Worm (Caenorhabditis elegans): ENCODE data around the gene gly-1.

gly-1 gene

ce11 chrII:10934786-10935185 is 32.8 kb upstream of the gly-1 start, which contains the start of gene R03D7.2:
TSS of gene R03D7.2 (minus strand) at chrII:10935184.
- TF ChIP-seq ama-1 (optimal IDR thresholded peaks at IDR 0.05) (no peak), Y55F3AM.14 (GFP tag; optimal IDR thresholded peaks at IDR 0.05) (no peak), skn-1 (tag; optimal IDR thresholded peaks at IDR 0.05) (no peak), ztf-1 (GFP tag; conservative IDR thresholded peaks at IDR 0.05) (no peak), sma-3 (GFP tag; optimal IDR thresholded peaks at IDR 0.05) (no peak), dmd-4 (tag; optimal IDR thresholded peaks at IDR 0.05) (no peak), mab-5 (tag; optimal IDR thresholded peaks at IDR 0.05) (no peak)

- TF ChIP-seq nhr-129 (tag; optimal IDR thresholded peaks at IDR 0.05) = no peak
- TF ChIP-seq nhr-10 (tag; optimal IDR thresholded peaks at IDR 0.05) = no peak
- TF ChIP-seq lin-11 (tag; optimal IDR thresholded peaks at IDR 0.05) = no peak
- no peak for TF ChIP-seq ztf-1 (GFP tag; conservative IDR thresholded peaks at IDR 0.05)
Observed at ce11 chrII:10933948-10934722, 32.1 kb upstream of the gly-1 start.

ce11 chrII:10932305-10932704 is 30.3 kb upstream of the gly-1 start:
- TF ChIP-seq nhr-129 (tag; optimal IDR thresholded peaks at IDR 0.05) = no peak
- no peak for TF ChIP-seq unc-55 (GFP tag; optimal IDR thresholded peaks at IDR 0.05)
- TF ChIP-seq nhr-23 (tag; optimal IDR thresholded peaks at IDR 0.05) = no peak
- TF ChIP-seq sma-9 (GFP tag; optimal IDR thresholded peaks at IDR 0.05) = no peak
- no peak for TF ChIP-seq sma-9 (tag; optimal IDR thresholded peaks at IDR 0.05)
- no peak for TF ChIP-seq zag-1 (tag; optimal IDR thresholded peaks at IDR 0.05)
- no peak for TF ChIP-seq mab-5 (tag; optimal IDR thresholded peaks at IDR 0.05)
- TF ChIP-seq ceh-16 (tag; optimal IDR thresholded peaks at IDR 0.05) = no peak
- no peak for TF ChIP-seq R02D3.7 (tag; optimal IDR thresholded peaks at IDR 0.05)
- no peak for TF ChIP-seq egl-27 (tag; optimal IDR thresholded peaks at IDR 0.05)
- TF ChIP-seq lin-11 (tag; optimal IDR thresholded peaks at IDR 0.05) = no peak
- no peak for TF ChIP-seq elt-1 (tag; optimal IDR thresholded peaks at IDR 0.05)
- TF ChIP-seq alr-1 (tag; optimal IDR thresholded peaks at IDR 0.05) = no peak

ce11 chrII:10930678-10931650 is 29.0 kb upstream of the gly-1 start:
- no peak for TF ChIP-seq alr-1 (tag; optimal IDR thresholded peaks at IDR 0.05)

ce11 chrII:10925804-10926570 is 24.0 kb upstream of the gly-1 start, which contains the start of gene metr-1:
TSS of gene metr-1 (plus strand) at chrII:10926561.
- TF ChIP-seq lsy-2 (tag; optimal IDR thresholded peaks at IDR 0.05) = peak in 1 of 2 experiments; percentile 49
- no peak for TF ChIP-seq mbf-1 (tag; optimal IDR thresholded peaks at IDR 0.05)
- TF ChIP-seq unc-55 (GFP tag; optimal IDR thresholded peaks at IDR 0.05) = no peak
- TF ChIP-seq ztf-1 (GFP tag; conservative IDR thresholded peaks at IDR 0.05) = no peak
- TF ChIP-seq ama-1 (optimal IDR thresholded peaks at IDR 0.05) = peak; percentile 46
- TF ChIP-seq sma-9 (GFP tag; optimal IDR thresholded peaks at IDR 0.05) = peak; percentile 15
- TF ChIP-seq sma-9 (tag; optimal IDR thresholded peaks at IDR 0.05) = no peak
- no peak for TF ChIP-seq R02D3.7 (tag; optimal IDR thresholded peaks at IDR 0.05)
- TF ChIP-seq elt-1 (tag; optimal IDR thresholded peaks at IDR 0.05) = no peak
- no peak for TF ChIP-seq alr-1 (tag; optimal IDR thresholded peaks at IDR 0.05)
- no peak for TF ChIP-seq sma-3 (GFP tag; optimal IDR thresholded peaks at IDR 0.05)
- TF ChIP-seq nhr-11 (tag; optimal IDR thresholded peaks at IDR 0.05) = no peak
- TF ChIP-seq nhr-21 (tag; optimal IDR thresholded peaks at IDR 0.05) = peak; percentile 60
- peak; percentile 68 for TF ChIP-seq fos-1 (tag; optimal IDR thresholded peaks at IDR 0.05)
- TF ChIP-seq crh-2 (tag; optimal IDR thresholded peaks at IDR 0.05) = peak; percentile 2
- TF ChIP-seq gmeb-1 (tag; optimal IDR thresholded peaks at IDR 0.05) = peak; percentile 63
- TF ChIP-seq ceh-82 (tag; optimal IDR thresholded peaks at IDR 0.05) = no peak

Data from whole organism, L2 larva.